Fruit fly (Drosophila melanogaster) whole organism, embryonic: ENCODE measurements around the gene ALiX.

Source experiments
- CG13424 ChIP-seq: fragments of 200-800 bp; sonication (Bioruptor generic); optimal IDR thresholded peaks from 2 replicates; lab custom pipeline; 2019; ENCODE audit warnings: missing biosample characterization, mild to moderate bottlenecking, missing genetic modification characterization, moderate library complexity
- CG13775 ChIP-seq: fragments of 200-800 bp; sonication (Bioruptor generic); optimal IDR thresholded peaks from 3 replicates; lab custom pipeline; 2017; ENCODE audit warnings: missing biosample characterization, mild to moderate bottlenecking, missing genetic modification characterization
- CG14710 ChIP-seq: fragments of 200-800 bp; sonication (Bioruptor generic); optimal IDR thresholded peaks from 3 replicates; lab custom pipeline; 2019; ENCODE audit warnings: missing biosample characterization, mild to moderate bottlenecking, missing genetic modification characterization, moderate library complexity
- CG15479 ChIP-seq: fragments of 200-800 bp; sonication (Bioruptor generic); optimal IDR thresholded peaks from 3 replicates; lab custom pipeline; 2019; ENCODE audit warnings: missing biosample characterization, mild to moderate bottlenecking, missing genetic modification characterization, moderate library complexity
- CG15514 ChIP-seq: fragments of 200-800 bp; sonication (Bioruptor generic); optimal IDR thresholded peaks from 3 replicates; lab custom pipeline; 2017; ENCODE audit warnings: missing biosample characterization, missing genetic modification characterization, mild to moderate bottlenecking, moderate library complexity, missing genetic modification reagents
- CG17186 ChIP-seq: fragments of 200-800 bp; sonication (Bioruptor generic); optimal IDR thresholded peaks from 3 replicates; lab custom pipeline; 2017; ENCODE audit warnings: missing biosample characterization, missing genetic modification reagents, missing genetic modification characterization
- CG31365 ChIP-seq: fragments of 200-800 bp; sonication (Bioruptor generic); optimal IDR thresholded peaks from 2 replicates; lab custom pipeline; 2018; ENCODE audit warnings: missing biosample characterization, mild to moderate bottlenecking, missing genetic modification characterization
- CG34224 ChIP-seq: fragments of 200-800 bp; sonication (Bioruptor generic); IDR thresholded peaks from 3 replicates; pipeline ENCODE4 v1.3.6; 2022; ENCODE audit warnings: missing biosample characterization, missing genetic modification characterization; ENCODE audit not compliant: partially characterized antibody
- CG4617 ChIP-seq: fragments of 200-800 bp; sonication (Bioruptor generic); optimal IDR thresholded peaks from 3 replicates; lab custom pipeline; 2016; ENCODE audit warnings: missing biosample characterization, missing genetic modification characterization, borderline replicate concordance
- CG6254 ChIP-seq: fragments of 200-800 bp; sonication (Bioruptor generic); optimal IDR thresholded peaks from 3 replicates; lab custom pipeline; 2017; ENCODE audit warnings: mild to moderate bottlenecking, missing biosample characterization, missing genetic modification reagents, missing genetic modification characterization
- CG7372 ChIP-seq: fragments of 200-800 bp; sonication (Bioruptor generic); IDR thresholded peaks from 2 replicates; pipeline ENCODE4 v1.3.6; 2022; ENCODE audit warnings: missing biosample characterization, missing genetic modification characterization
- CG7928 ChIP-seq: fragments of 200-800 bp; sonication (Bioruptor generic); optimal IDR thresholded peaks from 2 replicates; lab custom pipeline; 2017; ENCODE audit warnings: missing biosample characterization, mild to moderate bottlenecking, missing genetic modification characterization
- CG9609 ChIP-seq: fragments of 200-800 bp; sonication (Bioruptor generic); optimal IDR thresholded peaks from 3 replicates; lab custom pipeline; 2016; ENCODE audit warnings: missing biosample characterization, missing genetic modification characterization
- CG9797 ChIP-seq: fragments of 200-800 bp; sonication (Bioruptor generic); optimal IDR thresholded peaks from 3 replicates; lab custom pipeline; 2018; ENCODE audit warnings: missing biosample characterization, mild to moderate bottlenecking, missing genetic modification characterization
- Deaf1 ChIP-seq: fragments of 200-800 bp; optimal IDR thresholded peaks from 3 replicates; lab custom pipeline; 2019; ENCODE audit warnings: missing biosample characterization, mild to moderate bottlenecking, missing genetic modification characterization, moderate library complexity
- Dp ChIP-seq: fragments of 200-800 bp; sonication (Bioruptor generic); optimal IDR thresholded peaks from 2 replicates; lab custom pipeline; 2018; ENCODE audit warnings: missing biosample characterization, mild to moderate bottlenecking, missing genetic modification characterization, moderate library complexity
- Drgx ChIP-seq: fragments of 200-800 bp; sonication (Bioruptor generic); IDR thresholded peaks from 2 replicates; pipeline ENCODE4 v1.3.6; 2022; ENCODE audit warnings: missing biosample characterization, missing genetic modification characterization
- E2f2 ChIP-seq: fragments of 200-800 bp; sonication (Bioruptor generic); IDR thresholded peaks from 2 replicates; pipeline ENCODE4 v1.3.6; 2022; ENCODE audit warnings: missing biosample characterization, missing genetic modification characterization
- Elba2 ChIP-seq: fragments of 200-800 bp; sonication (Bioruptor generic); optimal IDR thresholded peaks from 3 replicates; lab custom pipeline; 2016; ENCODE audit warnings: missing biosample characterization, missing genetic modification characterization
- MBD-R2 ChIP-seq: fragments of 200-800 bp; sonication (Bioruptor generic); IDR thresholded peaks from 2 replicates; pipeline ENCODE4 v1.3.6; 2022; ENCODE audit warnings: missing biosample characterization, missing genetic modification characterization
- MESR4 ChIP-seq: fragments of 200-800 bp; sonication (Bioruptor generic); optimal IDR thresholded peaks from 2 replicates; lab custom pipeline; 2018; ENCODE audit warnings: missing biosample characterization, mild to moderate bottlenecking, missing genetic modification characterization, moderate library complexity
- Myb ChIP-seq: fragments of 200-800 bp; sonication (Bioruptor generic); optimal IDR thresholded peaks from 2 replicates; lab custom pipeline; 2016; ENCODE audit warnings: missing biosample characterization, missing genetic modification characterization
- Pdp1 ChIP-seq, 2 experiments: fragments of 200-800 bp; sonication (Bioruptor generic); optimal IDR thresholded peaks; 3 replicates each; lab custom pipeline; 2016; ENCODE audit warnings: missing biosample characterization in 2 of 2, missing genetic modification characterization in 2 of 2, mild to moderate bottlenecking in 1 of 2, moderate library complexity in 1 of 2
- Sin3A ChIP-seq: fragments of >200 bp; optimal IDR thresholded peaks from 2 replicates; lab custom pipeline; 2018
- Sry-δ ChIP-seq: fragments of 200-800 bp; sonication (Bioruptor generic); optimal IDR thresholded peaks from 2 replicates; lab custom pipeline; 2016; ENCODE audit warnings: missing biosample characterization, missing genetic modification characterization
- TFAM ChIP-seq: fragments of 200-800 bp; sonication (Bioruptor generic); optimal IDR thresholded peaks from 2 replicates; lab custom pipeline; 2017; ENCODE audit warnings: missing biosample characterization, missing genetic modification characterization, inconsistent platforms
- ato ChIP-seq: fragments of 200-800 bp; sonication (Bioruptor generic); IDR thresholded peaks from 2 replicates; pipeline ENCODE4 v1.3.6; 2022; ENCODE audit warnings: missing biosample characterization, missing genetic modification characterization; ENCODE audit not compliant: partially characterized antibody
- crol ChIP-seq: fragments of 200-800 bp; sonication (Bioruptor generic); IDR thresholded peaks from 2 replicates; pipeline ENCODE4 v1.3.6; 2022; ENCODE audit warnings: missing biosample characterization, missing genetic modification characterization
- dpn ChIP-seq, 2 experiments: fragments of 200-800 bp; sonication (Bioruptor generic); optimal IDR thresholded peaks; 3 replicates each; lab custom pipeline; 2016; ENCODE audit warnings: missing biosample characterization in 2 of 2, missing genetic modification characterization in 2 of 2
- ftz-f1 ChIP-seq: fragments of 200-800 bp; sonication (Bioruptor generic); optimal IDR thresholded peaks from 2 replicates; lab custom pipeline; 2016; ENCODE audit warnings: missing biosample characterization, missing genetic modification characterization
- gfzf ChIP-seq: fragments of 200-800 bp; sonication (Bioruptor generic); optimal IDR thresholded peaks from 2 replicates; lab custom pipeline; 2016; ENCODE audit warnings: missing biosample characterization, mild to moderate bottlenecking, missing genetic modification characterization, moderate library complexity
- nmo ChIP-seq: fragments of 200-800 bp; sonication (Bioruptor generic); optimal IDR thresholded peaks from 2 replicates; lab custom pipeline; 2018; ENCODE audit warnings: missing biosample characterization, mild to moderate bottlenecking, missing genetic modification characterization, moderate library complexity
- onecut ChIP-seq: fragments of 200-800 bp; sonication (Bioruptor generic); IDR thresholded peaks from 2 replicates; pipeline ENCODE4 v1.3.6; 2022; ENCODE audit warnings: missing biosample characterization, missing genetic modification characterization
- pan ChIP-seq, 4 experiments: fragments of >200 bp in 3 of 4; fragments of 200-800 bp in 1 of 4; sonication (Bioruptor generic) in 1 of 4; optimal IDR thresholded peaks in 3 of 4; IDR thresholded peaks in 1 of 4; 2 replicates each; pipeline versions ENCODE4 v1.3.6 to Lab custom; 2017 to 2022; ENCODE audit warnings: missing biosample characterization in 2 of 4, missing genetic modification characterization in 2 of 4, mixed read lengths in 1 of 4
- phol ChIP-seq: fragments of 200-800 bp; sonication (Bioruptor generic); optimal IDR thresholded peaks from 3 replicates; lab custom pipeline; 2018; ENCODE audit warnings: missing biosample characterization, mild to moderate bottlenecking, missing genetic modification characterization, moderate library complexity
- psq ChIP-seq: fragments of 200-800 bp; sonication (Bioruptor generic); optimal IDR thresholded peaks from 2 replicates; lab custom pipeline; 2017; ENCODE audit warnings: missing biosample characterization, missing genetic modification characterization
- pzg ChIP-seq: fragments of 200-800 bp; sonication (Bioruptor generic); optimal IDR thresholded peaks from 3 replicates; lab custom pipeline; 2018; ENCODE audit warnings: missing biosample characterization, mild to moderate bottlenecking, missing genetic modification characterization, moderate library complexity
- seq ChIP-seq: fragments of 200-800 bp; sonication (Bioruptor generic); IDR thresholded peaks from 2 replicates; pipeline ENCODE4 v1.3.6; 2022; ENCODE audit warnings: missing biosample characterization, missing genetic modification characterization
- sna ChIP-seq: fragments of 200-800 bp; sonication (Bioruptor generic); IDR thresholded peaks from 2 replicates; pipeline ENCODE4 v1.3.6; 2022; ENCODE audit warnings: missing biosample characterization, missing genetic modification characterization; ENCODE audit not compliant: partially characterized antibody
- stwl ChIP-seq: fragments of 200-800 bp; sonication (Bioruptor generic); optimal IDR thresholded peaks from 3 replicates; lab custom pipeline; 2018; ENCODE audit warnings: missing biosample characterization, mild to moderate bottlenecking, missing genetic modification characterization, moderate library complexity
- trem ChIP-seq: fragments of 200-800 bp; optimal IDR thresholded peaks from 3 replicates; lab custom pipeline; 2019; ENCODE audit warnings: missing biosample characterization, mild to moderate bottlenecking, missing genetic modification characterization, moderate library complexity
- vvl ChIP-seq: fragments of 200-800 bp; sonication (Bioruptor generic); IDR thresholded peaks from 2 replicates; pipeline ENCODE4 v1.3.6; 2022; ENCODE audit warnings: missing biosample characterization, missing genetic modification characterization

Gene ALiX

dm6 chr3R:27700229-27700573, 291 bp upstream of the ALiX start, which contains the start of gene btz (continued):
- TF ChIP-seq Elba2 (GFP tag; lab: Kevin White, UChicago) (peak; percentile 83), Sry-δ (peak; percentile 56), pan (optimal IDR thresholded peaks at IDR 0.05; lab: Kevin White, UChicago) (no peak), pan (GFP tag; optimal IDR thresholded peaks at IDR 0.05 in 1 of 2, IDR thresholded peaks at IDR 0.05 in 1 of 2) (no peak), Sin3A (peak; percentile 6), MESR4 (GFP tag; lab: Kevin White, UChicago) (peak; percentile 54), nmo (GFP tag; lab: Kevin White, UChicago) (peak; percentile 45), phol (tag; lab: Kevin White, UChicago) (peak; percentile 10), Deaf1 (peak; percentile 34), CG9797 (GFP tag; lab: Kevin White, UChicago) (peak; percentile 26), CG7928 (GFP tag; lab: Kevin White, UChicago) (no peak), stwl (tag; lab: Kevin White, UChicago) (peak; percentile 71), CG13775 (GFP tag; lab: Kevin White, UChicago) (no peak), CG17186 (peak; percentile 7), Dp (GFP tag; lab: Kevin White, UChicago) (peak; percentile 21), CG13424 (tag; lab: Kevin White, UChicago) (peak; percentile 9), CG7372 (GFP tag; lab: Robert Waterston, UW) (no peak), Pdp1 (GFP tag; optimal IDR thresholded peaks at IDR 0.05; lab: Kevin White, UChicago) (peak in 1 of 2 experiments; percentile 8), CG4617 (GFP tag; lab: Kevin White, UChicago) (peak; percentile 59), CG14710 (tag; lab: Kevin White, UChicago) (peak; percentile 49), CG6254 (GFP tag; lab: Kevin White, UChicago) (no peak), onecut (GFP tag; lab: Robert Waterston, UW) (no peak)

- no peak for TF ChIP-seq Elba2 (GFP tag; lab: Kevin White, UChicago)
- TF ChIP-seq crol (GFP tag; lab: Robert Waterston, UW) = no peak
- peak; percentile 71 for TF ChIP-seq ftz-f1
- TF ChIP-seq CG34224 (GFP tag; lab: Robert Waterston, UW) = no peak
- TF ChIP-seq dpn (GFP tag; optimal IDR thresholded peaks at IDR 0.05; lab: Kevin White, UChicago) = no peak
- peak; percentile 67 for TF ChIP-seq gfzf (GFP tag; lab: Kevin White, UChicago)
- TF ChIP-seq CG4617 (GFP tag; lab: Kevin White, UChicago) = peak; percentile 42
- TF ChIP-seq E2f2 (GFP tag; lab: Robert Waterston, UW) = peak; percentile 87
- peak; percentile 81 for TF ChIP-seq Dp (GFP tag; lab: Kevin White, UChicago)
- peak; percentile 38 for TF ChIP-seq pzg
- peak; percentile 58 for TF ChIP-seq CG9797 (GFP tag; lab: Kevin White, UChicago)
- peak; percentile 41 for TF ChIP-seq Myb (GFP tag; lab: Kevin White, UChicago)
- TF ChIP-seq CG15514 = peak; percentile 0
- TF ChIP-seq MESR4 (GFP tag; lab: Kevin White, UChicago) = peak; percentile 33
- TF ChIP-seq MBD-R2 (GFP tag; lab: Robert Waterston, UW) = peak; percentile 46; the same call in 1 of the 2 replicates
- TF ChIP-seq seq (GFP tag; lab: Robert Waterston, UW) = no peak
Measured at dm6 chr3R:27695019-27695418, 4.9 kb downstream of the ALiX start, which contains the start of gene HSPBAP1. HSPBAP1 (plus strand) TSS chr3R:27695235.

- TF ChIP-seq CG7372 (GFP tag; lab: Robert Waterston, UW) (no peak), CG9609 (no peak), ato (no peak), vvl (no peak), sna (no peak), trem (tag; lab: Kevin White, UChicago) (no peak), TFAM (no peak), Drgx (GFP tag; lab: Robert Waterston, UW) (no peak), psq (no peak), CG15479 (no peak), CG31365 (no peak)
Measured at dm6 chr3R:27694583-27694982, 5.3 kb downstream of the ALiX start, which contains the start of gene Acp98AB. Acp98AB (plus strand) TSS chr3R:27694883.
